In the genomic region with DNA sequence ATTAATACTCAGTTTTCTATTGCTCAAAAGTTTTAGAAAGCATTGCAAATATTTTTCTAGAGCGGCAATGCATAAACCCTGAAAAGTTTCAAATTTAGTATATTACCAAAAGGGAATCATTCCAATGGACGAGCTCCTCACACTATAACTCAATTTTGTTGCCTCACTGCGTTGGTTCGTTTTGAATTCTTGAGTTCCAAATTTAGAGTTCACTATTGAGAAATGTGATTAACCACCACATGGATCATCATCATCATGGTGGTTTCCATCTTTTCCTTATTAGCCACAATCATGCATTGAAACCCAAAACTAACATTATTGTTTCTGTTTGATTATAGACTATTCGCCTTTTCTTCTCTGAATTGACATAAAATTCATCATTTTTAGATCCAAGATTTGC, we compare ENCODE assay signal across 3 worm cellular contexts.
TF ChIP-seq lines count a peak whose summit lies in the region.

No protein-coding gene starts in this region.

TF ChIP-seq in whole organism, L4 larva, 104 proteins besides CTCF, POLR2A, EP300 and RAD21:
- TF ChIP-seq ces-1 (GFP tag; optimal IDR thresholded peaks at IDR 0.05; lab: Kevin White, UChicago) = peak; percentile 34
- TF ChIP-seq rbr-2 (tag; optimal IDR thresholded peaks at IDR 0.05; lab: Kevin White, UChicago) = no peak

TF ChIP-seq in whole organism, late embryonic, 69 proteins besides CTCF, POLR2A, EP300 and RAD21:
- TF ChIP-seq fkh-6 (tag; optimal IDR thresholded peaks at IDR 0.05; lab: Kevin White, UChicago) = no peak
- TF ChIP-seq unc-42 (tag; optimal IDR thresholded peaks at IDR 0.05; lab: Kevin White, UChicago) = peak; percentile 87
- no peak for TF ChIP-seq ref-2 (tag; optimal IDR thresholded peaks at IDR 0.05; lab: Kevin White, UChicago)
- TF ChIP-seq unc-86 (tag; optimal IDR thresholded peaks at IDR 0.05; lab: Kevin White, UChicago) = no peak
- no peak for TF ChIP-seq hlh-30 (tag; optimal IDR thresholded peaks at IDR 0.05; lab: Kevin White, UChicago; ENCODE audit: insufficient read depth)
- TF ChIP-seq unc-55 (GFP tag; optimal IDR thresholded peaks at IDR 0.05; lab: Kevin White, UChicago) = no peak
- no peak for TF ChIP-seq C38D4.7 (GFP tag; optimal IDR thresholded peaks at IDR 0.05; lab: Kevin White, UChicago)

TF ChIP-seq in whole organism, mixed stage, embryonic, 35 proteins besides CTCF, POLR2A, EP300 and RAD21:
- no peak for TF ChIP-seq nhr-76 (tag; optimal IDR thresholded peaks at IDR 0.05; lab: Kevin White, UChicago)
- TF ChIP-seq ces-1 (GFP tag; optimal IDR thresholded peaks at IDR 0.05; lab: Kevin White, UChicago) = peak; percentile 89
